Worm (Caenorhabditis elegans) whole organism, young adult: ENCODE measurements around the gene ZK643.2.

Experiments used
- F52B5.7 ChIP-seq: sonication (generic microtip); optimal IDR thresholded peaks from 2 replicates; lab custom pipeline; 2016; ENCODE audit warnings: mild to moderate bottlenecking, missing genetic modification characterization, missing compliant biosample characterization
- aptf-2 ChIP-seq: fragments of 200-800 bp; sonication (Bioruptor generic); conservative IDR thresholded peaks from 2 replicates; pipeline ENCODE4 v1.3.6; 2022; ENCODE audit warnings: missing genetic modification reagents, missing genetic modification characterization, missing compliant biosample characterization
- atf-7 ChIP-seq: sonication (generic microtip); optimal IDR thresholded peaks from 2 replicates; lab custom pipeline; 2017; ENCODE audit warnings: mild to moderate bottlenecking, missing genetic modification characterization, missing compliant biosample characterization
- ceh-100 ChIP-seq: fragments of 200-800 bp; sonication (Bioruptor generic); IDR thresholded peaks from 2 replicates; pipeline ENCODE4 v1.3.6; 2022; ENCODE audit warnings: missing genetic modification reagents, missing genetic modification characterization, missing compliant biosample characterization
- ceh-58 ChIP-seq: fragments of 200-800 bp; sonication (Bioruptor generic); IDR thresholded peaks from 2 replicates; pipeline ENCODE4 v1.3.6; 2022; ENCODE audit warnings: missing genetic modification characterization, missing compliant biosample characterization
- dpl-1 ChIP-seq: fragments of 150-350 bp; optimal IDR thresholded peaks from 2 replicates; lab custom pipeline; 2014; ENCODE audit warnings: missing biosample characterization, missing genetic modification reagents, missing genetic modification characterization
- ekl-4 ChIP-seq: fragments of 200-800 bp; sonication (Bioruptor generic); IDR thresholded peaks from 2 replicates; pipeline ENCODE4 v1.3.6; 2022; ENCODE audit warnings: missing genetic modification reagents, missing genetic modification characterization, missing compliant biosample characterization
- nhr-120 ChIP-seq: fragments of 200-800 bp; sonication (Bioruptor generic); IDR thresholded peaks from 2 replicates; pipeline ENCODE4 v1.3.6; 2022; ENCODE audit warnings: missing genetic modification characterization, missing compliant biosample characterization
- nhr-90 ChIP-seq: sonication (generic microtip); optimal IDR thresholded peaks from 2 replicates; lab custom pipeline; 2016; ENCODE audit warnings: missing genotype, mild to moderate bottlenecking, missing genetic modification characterization, missing compliant biosample characterization
- pha-4 ChIP-seq: fragments of 150-350 bp; sonication (generic microtip); optimal IDR thresholded peaks from 2 replicates; lab custom pipeline; 2014; ENCODE audit warnings: missing biosample characterization, missing genetic modification reagents, missing genetic modification characterization
- unc-130 ChIP-seq: sonication (generic microtip); optimal IDR thresholded peaks from 2 replicates; lab custom pipeline; 2016; ENCODE audit warnings: missing genetic modification reagents, missing genetic modification characterization, missing compliant biosample characterization
- ztf-28 ChIP-seq: fragments of 200-800 bp; sonication (Bioruptor generic); IDR thresholded peaks from 2 replicates; pipeline ENCODE4 v1.3.6; 2022; ENCODE audit warnings: missing genetic modification reagents, missing genetic modification characterization, missing compliant biosample characterization

ce11 chrIII:8913469-8913868 is 42.9 kb upstream of the ZK643.2 start, which contains the start of gene trxr-2:
- TF ChIP-seq nhr-90 (tag; lab: Kevin White, UChicago): no peak
- no peak for TF ChIP-seq aptf-2 (GFP tag; lab: Robert Waterston, UW)
- TF ChIP-seq atf-7 (tag; lab: Kevin White, UChicago): no peak
- no peak for TF ChIP-seq nhr-120 (GFP tag; lab: Robert Waterston, UW)
- TF ChIP-seq ceh-58 (GFP tag; lab: Robert Waterston, UW): no peak
- no peak for TF ChIP-seq unc-130 (GFP tag; lab: Kevin White, UChicago)
- no peak for TF ChIP-seq pha-4 (tag; lab: Kevin White, UChicago)
- no peak for TF ChIP-seq ztf-28 (GFP tag; lab: Robert Waterston, UW)
- no peak for TF ChIP-seq ekl-4 (GFP tag; lab: Robert Waterston, UW)
- no peak for TF ChIP-seq F52B5.7 (tag; lab: Kevin White, UChicago)
- TF ChIP-seq ceh-100 (GFP tag; lab: Robert Waterston, UW): no peak
- TF ChIP-seq dpl-1 (GFP tag; lab: Kevin White, UChicago): no peak
